1 fruit fly cellular context compared by ENCODE assay signal in the genomic region with DNA sequence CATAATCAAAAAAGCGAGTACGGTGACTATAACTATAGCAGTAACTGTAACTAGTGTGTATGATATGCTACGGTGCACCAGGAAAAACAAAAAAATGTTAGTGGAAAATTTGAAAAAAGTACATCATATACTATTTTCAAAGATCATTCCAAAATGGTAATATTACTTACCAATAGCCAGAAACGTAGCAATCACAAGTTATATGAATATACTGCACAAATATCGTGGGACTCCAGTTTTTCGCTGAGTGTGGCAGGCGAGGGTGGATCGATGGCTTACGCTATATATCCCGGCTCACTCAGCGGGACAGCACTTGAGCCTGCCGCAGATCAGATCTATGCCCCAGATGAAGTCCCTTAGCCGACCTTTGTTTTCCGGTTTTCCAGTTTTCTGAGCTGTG.
TF ChIP-seq lines count a peak whose summit lies in the region.

No protein-coding gene starts in this region.

TF ChIP-seq in whole organism, embryonic, 481 proteins besides CTCF, POLR2A, EP300 and RAD21 (continued from another document):
- TF ChIP-seq CG9727 (GFP tag; optimal IDR thresholded peaks at IDR 0.05; lab: Kevin White, UChicago), result peak; percentile 4
- TF ChIP-seq Pdp1 (GFP tag; optimal IDR thresholded peaks at IDR 0.05; lab: Kevin White, UChicago), result peak in 1 of 2 experiments; percentile 44
- no peak for TF ChIP-seq Dad (GFP tag; optimal IDR thresholded peaks at IDR 0.05; lab: Kevin White, UChicago)
- no peak for TF ChIP-seq CG13296 (GFP tag; optimal IDR thresholded peaks at IDR 0.05; lab: Kevin White, UChicago)
- TF ChIP-seq CG18476 (GFP tag; optimal IDR thresholded peaks at IDR 0.05; lab: Kevin White, UChicago), result peak; percentile 95
- 0 out of 2 replicates have a peak, but pooled peaks have one; percentile 16 for TF ChIP-seq Xrp1 (GFP tag; IDR thresholded peaks at IDR 0.05; lab: Robert Waterston, UW)
- peak; percentile 35; the same call in 1 of the 2 replicates for TF ChIP-seq CG10959 (GFP tag; IDR thresholded peaks at IDR 0.05; lab: Robert Waterston, UW)
- TF ChIP-seq ftz-f1 (GFP tag; optimal IDR thresholded peaks at IDR 0.05; lab: Kevin White, UChicago), result no peak
- TF ChIP-seq zfh1 (GFP tag; IDR thresholded peaks at IDR 0.05; lab: Robert Waterston, UW), result peak; percentile 49; the same call in 2 of the 3 replicates
- TF ChIP-seq Rfx (GFP tag; IDR thresholded peaks at IDR 0.05; lab: Robert Waterston, UW), result no peak
- no peak for TF ChIP-seq CG34422 (GFP tag; IDR thresholded peaks at IDR 0.05; lab: Robert Waterston, UW)
